Worm (Caenorhabditis elegans) whole organism, L2 larva: ENCODE data around the gene R05D3.3.

Source experiments
- R02D3.7 ChIP-seq: fragments of 150-350 bp; optimal IDR thresholded peaks from 2 replicates; lab custom pipeline; 2014; ENCODE audit warnings: missing biosample characterization, missing genetic modification characterization
- ZK546.5 ChIP-seq: sonication (generic microtip); optimal IDR thresholded peaks from 2 replicates; lab custom pipeline; 2017; ENCODE audit warnings: missing biosample characterization, missing genetic modification characterization
- ama-1 ChIP-seq: fragments of 150-350 bp; optimal IDR thresholded peaks from 2 replicates; lab custom pipeline; 2018; ENCODE audit warnings: inconsistent platforms
- ceh-82 ChIP-seq: fragments of 150-350 bp; optimal IDR thresholded peaks from 2 replicates; lab custom pipeline; 2014; ENCODE audit warnings: missing biosample characterization, missing genetic modification characterization
- mab-5 ChIP-seq: fragments of 150-350 bp; optimal IDR thresholded peaks from 2 replicates; lab custom pipeline; 2014; ENCODE audit warnings: missing biosample characterization, missing genetic modification characterization
- nhr-21 ChIP-seq: fragments of 150-350 bp; optimal IDR thresholded peaks from 2 replicates; lab custom pipeline; 2014; ENCODE audit warnings: missing biosample characterization, missing genetic modification characterization
- peb-1 ChIP-seq: fragments of 150-350 bp; optimal IDR thresholded peaks from 2 replicates; lab custom pipeline; 2014; ENCODE audit warnings: missing biosample characterization, missing genetic modification characterization
- snpc-4 ChIP-seq: fragments of 150-350 bp; optimal IDR thresholded peaks from 2 replicates; lab custom pipeline; 2014; ENCODE audit warnings: missing biosample characterization, missing genetic modification characterization
- unc-39 ChIP-seq: fragments of 150-350 bp; optimal IDR thresholded peaks from 2 replicates; lab custom pipeline; 2014; ENCODE audit warnings: missing biosample characterization, missing genetic modification characterization
- unc-62 ChIP-seq: fragments of 150-350 bp; optimal IDR thresholded peaks from 2 replicates; lab custom pipeline; 2014; ENCODE audit warnings: missing biosample characterization, missing genetic modification reagents, missing genetic modification characterization
- ztf-11 ChIP-seq: sonication (generic microtip); optimal IDR thresholded peaks from 2 replicates; lab custom pipeline; 2017; ENCODE audit warnings: missing biosample characterization, missing genetic modification characterization

DNA sequence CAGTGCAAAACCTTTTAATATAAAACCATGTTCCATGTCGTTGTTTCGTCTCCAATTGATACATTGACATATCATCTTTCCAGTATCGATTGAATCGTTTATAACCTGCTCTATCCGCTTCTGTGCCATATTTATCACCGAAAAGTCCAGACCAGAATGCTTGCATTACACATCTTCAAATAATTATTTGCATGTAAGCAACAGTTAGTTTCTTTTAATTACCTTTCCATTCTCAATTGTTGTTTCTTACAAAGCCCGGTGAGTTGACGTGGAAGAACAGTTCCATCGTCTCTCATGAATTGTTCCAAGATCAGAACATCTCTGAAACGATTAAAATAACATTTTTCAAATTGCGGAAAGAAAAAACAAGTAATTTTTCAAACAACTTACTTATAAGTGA is 32.6 kb upstream of the R05D3.3 start, which contains the start of gene iglr-2:
- TF ChIP-seq unc-62 (GFP tag; lab: Kevin White, UChicago) (no peak), ceh-82 (tag; lab: Kevin White, UChicago) (no peak), unc-39 (tag; lab: Kevin White, UChicago) (no peak), ztf-11 (tag; lab: Kevin White, UChicago) (no peak), ama-1 (lab: Kevin White, UChicago) (no peak), peb-1 (tag; lab: Kevin White, UChicago) (no peak), mab-5 (tag; lab: Kevin White, UChicago) (no peak), snpc-4 (tag; lab: Kevin White, UChicago) (no peak), R02D3.7 (tag; lab: Kevin White, UChicago) (no peak), nhr-21 (tag; lab: Kevin White, UChicago) (no peak), ZK546.5 (tag; lab: Kevin White, UChicago) (no peak)
